Fruit fly (Drosophila melanogaster): ENCODE data around the gene gry.

DNA sequence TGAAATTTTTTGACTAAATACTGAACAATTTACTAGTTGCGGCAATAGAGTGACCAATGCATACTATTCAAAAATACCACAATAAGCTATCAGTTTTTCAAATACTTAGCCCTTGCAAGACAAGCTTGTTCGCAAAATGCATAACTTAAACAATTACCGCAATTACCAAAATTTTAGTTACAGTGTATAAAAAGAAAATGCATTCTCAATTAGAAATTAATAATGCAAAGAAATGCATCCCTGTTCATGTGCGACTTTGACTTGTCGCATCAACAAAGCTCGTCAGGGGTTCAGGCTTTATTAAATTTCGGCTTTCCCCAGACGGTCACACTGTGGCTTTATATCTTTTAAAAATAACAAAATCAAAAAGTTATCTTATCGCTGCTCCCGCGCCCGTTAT, 20.0 kb downstream of the gry start, which contains the start of the genes hob and nSMase:
- no peak for TF ChIP-seq CG8478 (optimal IDR thresholded peaks at IDR 0.05)
- no peak for TF ChIP-seq CTCF (optimal IDR thresholded peaks at IDR 0.05)
